Worm (Caenorhabditis elegans) whole organism, late embryonic: ENCODE results near the gene gck-2.

Source experiments
- C08G9.2 ChIP-seq: sonication (generic microtip); optimal IDR thresholded peaks from 2 replicates; lab custom pipeline; 2016; ENCODE audit warnings: mild to moderate bottlenecking, missing genetic modification characterization, moderate library complexity, missing compliant biosample characterization
- K02D7.2 ChIP-seq: sonication (generic microtip); optimal IDR thresholded peaks from 2 replicates; lab custom pipeline; 2017; ENCODE audit warnings: mild to moderate bottlenecking, missing genetic modification characterization, missing compliant biosample characterization
- ahr-1 ChIP-seq: sonication (generic microtip); optimal IDR thresholded peaks from 2 replicates; lab custom pipeline; 2016; ENCODE audit warnings: missing genetic modification characterization, missing compliant biosample characterization
- ama-1 ChIP-seq: fragments of 150-350 bp; optimal IDR thresholded peaks from 2 replicates; lab custom pipeline; 2014
- ceh-24 ChIP-seq: sonication (generic microtip); optimal IDR thresholded peaks from 2 replicates; lab custom pipeline; 2016; ENCODE audit warnings: mild to moderate bottlenecking, missing genetic modification characterization, missing compliant biosample characterization
- lim-6 ChIP-seq: sonication (generic microtip); optimal IDR thresholded peaks from 2 replicates; lab custom pipeline; 2016; ENCODE audit warnings: missing genetic modification characterization, missing compliant biosample characterization
- nfya-1 ChIP-seq: sonication (generic microtip); optimal IDR thresholded peaks from 2 replicates; lab custom pipeline; 2017; ENCODE audit warnings: missing genetic modification characterization, mild to moderate bottlenecking, missing compliant biosample characterization, antibody characterized with exemption, moderate library complexity
- nhr-11 ChIP-seq: fragments of 150-350 bp; optimal IDR thresholded peaks from 2 replicates; lab custom pipeline; 2014; ENCODE audit warnings: missing biosample characterization, missing genetic modification characterization
- pqm-1 ChIP-seq: sonication (generic microtip); optimal IDR thresholded peaks from 2 replicates; lab custom pipeline; 2016; ENCODE audit warnings: missing genetic modification characterization, missing compliant biosample characterization
- sox-4 ChIP-seq: sonication (generic microtip); optimal IDR thresholded peaks from 2 replicates; lab custom pipeline; 2017; ENCODE audit warnings: mild to moderate bottlenecking, missing genetic modification characterization, inconsistent platforms, missing compliant biosample characterization

ce11 chrV:6839008-6839407, 46.5 kb upstream of the gck-2 start, which contains the start of gene hpo-8:
- TF ChIP-seq pqm-1 (tag; lab: Kevin White, UChicago): no peak
- TF ChIP-seq lim-6: no peak
- TF ChIP-seq ahr-1 (tag; lab: Kevin White, UChicago): no peak
- TF ChIP-seq nfya-1: no peak
- no peak for TF ChIP-seq K02D7.2
- TF ChIP-seq C08G9.2 (tag; lab: Kevin White, UChicago): no peak
- no peak for TF ChIP-seq ama-1 (lab: Kevin White, UChicago)
- TF ChIP-seq sox-4: no peak
- no peak for TF ChIP-seq ceh-24 (tag; lab: Kevin White, UChicago)
- TF ChIP-seq nhr-11: no peak
